Fruit fly (Drosophila melanogaster) whole organism, wandering third instar larva: ENCODE data around the gene CG44476.

Experiments
- CG32264 ChIP-seq: fragments of 200-800 bp; sonication (Bioruptor generic); optimal IDR thresholded peaks from 2 replicates; lab custom pipeline; 2016; ENCODE audit warnings: missing biosample characterization, missing genetic modification characterization
- CrebA ChIP-seq: fragments of 200-800 bp; sonication (Bioruptor generic); optimal IDR thresholded peaks from 2 replicates; lab custom pipeline; 2016; ENCODE audit warnings: missing biosample characterization, mild to moderate bottlenecking, missing genetic modification characterization, borderline replicate concordance
- Dfd ChIP-seq: fragments of >200 bp; optimal IDR thresholded peaks from 2 replicates; lab custom pipeline; 2017; ENCODE audit warnings: missing biosample characterization, missing genetic modification characterization
- Dif ChIP-seq: fragments of 200-275, 200-300 bp; sonication (Bioruptor generic); optimal IDR thresholded peaks from 2 replicates; lab custom pipeline; 2018; ENCODE audit warnings: missing biosample characterization, missing genetic modification characterization; ENCODE audit not compliant: partially characterized antibody
- HLH106 ChIP-seq: fragments of 200-800 bp; optimal IDR thresholded peaks from 3 replicates; lab custom pipeline; 2019; ENCODE audit warnings: missing biosample characterization, mild to moderate bottlenecking, missing genetic modification characterization, moderate library complexity
- Hnf4 ChIP-seq: fragments of 200-800 bp; sonication (Bioruptor generic); optimal IDR thresholded peaks from 2 replicates; lab custom pipeline; 2016; ENCODE audit warnings: missing biosample characterization, mild to moderate bottlenecking, missing genetic modification characterization
- Hr78 ChIP-seq: fragments of >200 bp; optimal IDR thresholded peaks from 2 replicates; lab custom pipeline; 2017; ENCODE audit warnings: missing biosample characterization, missing genetic modification characterization
- Jra ChIP-seq: sonication (Bioruptor generic); optimal IDR thresholded peaks from 2 replicates; lab custom pipeline; 2016; ENCODE audit warnings: missing biosample characterization, missing genetic modification characterization
- Mio ChIP-seq: sonication (Bioruptor generic); optimal IDR thresholded peaks from 2 replicates; lab custom pipeline; 2016; ENCODE audit warnings: missing biosample characterization, missing genetic modification characterization
- N ChIP-seq: fragments of >200 bp; optimal IDR thresholded peaks from 2 replicates; lab custom pipeline; 2018; ENCODE audit warnings: missing biosample characterization, missing external identifiers, missing genetic modification characterization
- OdsH ChIP-seq: fragments of 200-800 bp; sonication (Bioruptor generic); optimal IDR thresholded peaks from 2 replicates; lab custom pipeline; 2016; ENCODE audit warnings: missing biosample characterization, mild to moderate bottlenecking, missing genetic modification characterization
- Sp1 ChIP-seq: fragments of 200-800 bp; sonication (Bioruptor generic); optimal IDR thresholded peaks from 3 replicates; lab custom pipeline; 2019; ENCODE audit warnings: missing biosample characterization, mild to moderate bottlenecking, missing genetic modification characterization, moderate library complexity
- brk ChIP-seq: fragments of 200-800 bp; sonication (Bioruptor generic); optimal IDR thresholded peaks from 2 replicates; lab custom pipeline; 2016; ENCODE audit warnings: missing biosample characterization, mild to moderate bottlenecking, missing genetic modification characterization
- dmrt93B ChIP-seq: fragments of 200-800 bp; sonication (Bioruptor generic); optimal IDR thresholded peaks from 2 replicates; lab custom pipeline; 2018; ENCODE audit warnings: missing biosample characterization, mild to moderate bottlenecking, missing genetic modification characterization
- dsf ChIP-seq: sonication (Bioruptor generic); optimal IDR thresholded peaks from 2 replicates; lab custom pipeline; 2016; ENCODE audit warnings: missing biosample characterization, missing genetic modification characterization, borderline replicate concordance
- ey ChIP-seq: fragments of 200-800 bp; sonication (Bioruptor generic); optimal IDR thresholded peaks from 2 replicates; lab custom pipeline; 2016; ENCODE audit warnings: missing biosample characterization, missing genetic modification characterization
- foxo ChIP-seq, 2 experiments: fragments of 200-800 bp; sonication (Bioruptor generic); optimal IDR thresholded peaks; 2 replicates in 1 of 2; 3 replicates in 1 of 2; lab custom pipeline; 2016 to 2017; ENCODE audit warnings: missing biosample characterization in 2 of 2, missing genetic modification characterization in 2 of 2
- jim ChIP-seq: fragments of 175-275, 200-325 bp; sonication (Bioruptor generic); optimal IDR thresholded peaks from 2 replicates; lab custom pipeline; 2016; ENCODE audit warnings: missing biosample characterization, mild to moderate bottlenecking, missing genetic modification characterization
- lola ChIP-seq: fragments of >200 bp; optimal IDR thresholded peaks from 2 replicates; lab custom pipeline; 2017; ENCODE audit warnings: missing biosample characterization, missing genetic modification characterization
- psq ChIP-seq: fragments of 200-800 bp; sonication (Bioruptor generic); optimal IDR thresholded peaks from 3 replicates; lab custom pipeline; 2017; ENCODE audit warnings: missing biosample characterization, mild to moderate bottlenecking, missing genetic modification characterization, moderate library complexity
- rgr ChIP-seq: fragments of 200-800 bp; sonication (Bioruptor generic); optimal IDR thresholded peaks from 3 replicates; lab custom pipeline; 2016; ENCODE audit warnings: missing biosample characterization, mild to moderate bottlenecking, missing genetic modification characterization
- sage ChIP-seq: fragments of 200-800 bp; sonication (Bioruptor generic); optimal IDR thresholded peaks from 2 replicates; lab custom pipeline; 2016; ENCODE audit warnings: missing biosample characterization, mild to moderate bottlenecking, missing genetic modification characterization
- usp ChIP-seq: fragments of >200 bp; optimal IDR thresholded peaks from 2 replicates; lab custom pipeline; 2017; ENCODE audit warnings: missing biosample characterization, missing genetic modification characterization
- woc ChIP-seq: sonication (Bioruptor generic); optimal IDR thresholded peaks from 2 replicates; lab custom pipeline; 2016; ENCODE audit warnings: missing biosample characterization, mild to moderate bottlenecking, missing genetic modification characterization

CG44476 gene

dm6 chr2L:18083956-18084355 lies 29.0 kb downstream of the CG44476 start, which contains the start of gene CG31741:
CG31741 (plus strand) TSS chr2L:18084256.
- TF ChIP-seq sage (GFP tag; lab: Kevin White, UChicago) (no peak), Hr78 (GFP tag; lab: Kevin White, UChicago) (no peak), foxo (GFP tag; optimal IDR thresholded peaks at IDR 0.05; lab: Kevin White, UChicago) (no peak), Dif (GFP tag; lab: Kevin White, UChicago) (no peak), CrebA (GFP tag; lab: Kevin White, UChicago) (no peak), Hnf4 (GFP tag; lab: Kevin White, UChicago) (no peak), psq (no peak), rgr (GFP tag; lab: Kevin White, UChicago) (no peak), Sp1 (GFP tag; lab: Kevin White, UChicago) (no peak)

- TF ChIP-seq N (GFP tag; lab: Kevin White, UChicago) (no peak), Mio (no peak), Sp1 (GFP tag; lab: Kevin White, UChicago) (no peak), ey (GFP tag; lab: Kevin White, UChicago) (no peak), dsf (no peak), CG32264 (no peak), woc (no peak), rgr (GFP tag; lab: Kevin White, UChicago) (no peak), Dfd (GFP tag; lab: Kevin White, UChicago) (no peak), foxo (GFP tag; optimal IDR thresholded peaks at IDR 0.05; lab: Kevin White, UChicago) (no peak)
Measured at dm6 chr2L:18081328-18081727, 31.7 kb downstream of the CG44476 start, which contains the start of gene ninaD. ninaD (plus strand) TSS chr2L:18081628.

- no peak for TF ChIP-seq Hnf4 (GFP tag; lab: Kevin White, UChicago)
- no peak for TF ChIP-seq Sp1 (GFP tag; lab: Kevin White, UChicago)
- TF ChIP-seq foxo (GFP tag; optimal IDR thresholded peaks at IDR 0.05; lab: Kevin White, UChicago) = no peak
- TF ChIP-seq HLH106 (tag; lab: Kevin White, UChicago) = no peak
- TF ChIP-seq OdsH = no peak
- TF ChIP-seq dmrt93B (GFP tag; lab: Kevin White, UChicago) = no peak
- no peak for TF ChIP-seq Dif (GFP tag; lab: Kevin White, UChicago)
- TF ChIP-seq woc = no peak
- no peak for TF ChIP-seq usp (GFP tag; lab: Kevin White, UChicago)
- no peak for TF ChIP-seq Jra (GFP tag; lab: Kevin White, UChicago)
- no peak for TF ChIP-seq sage (GFP tag; lab: Kevin White, UChicago)
- no peak for TF ChIP-seq N (GFP tag; lab: Kevin White, UChicago)
Measured at dm6 chr2L:18077969-18078368, 35.0 kb downstream of the CG44476 start, which contains the start of gene Arr1. Arr1 (plus strand) TSS chr2L:18078269.

- TF ChIP-seq jim (GFP tag; lab: Kevin White, UChicago) (no peak), lola (no peak), foxo (GFP tag; optimal IDR thresholded peaks at IDR 0.05; lab: Kevin White, UChicago) (no peak), Dif (GFP tag; lab: Kevin White, UChicago) (no peak), psq (no peak), brk (GFP tag; lab: Kevin White, UChicago) (no peak), ey (GFP tag; lab: Kevin White, UChicago) (no peak)
Measured at dm6 chr2L:18067266-18067665, 45.7 kb downstream of the CG44476 start.
